Worm (Caenorhabditis elegans) whole organism, L1 larva: ENCODE measurements around the gene srz-94.

ENCODE experiments used
- aly-2 ChIP-seq: fragments of 150-350 bp; optimal IDR thresholded peaks from 2 replicates; lab custom pipeline; 2014; ENCODE audit warnings: missing biosample characterization, missing genetic modification characterization
- ama-1 ChIP-seq: fragments of 150-350 bp; optimal IDR thresholded peaks from 2 replicates; lab custom pipeline; 2014
- ceh-82 ChIP-seq, 3 experiments: fragments of 150-350 bp in 1 of 3; sonication (generic microtip) in 2 of 3; optimal IDR thresholded peaks; 2 replicates each; lab custom pipeline; 2014 to 2017; ENCODE audit warnings: missing biosample characterization in 3 of 3, missing genetic modification characterization in 3 of 3
- egl-27 ChIP-seq, 2 experiments: fragments of 150-350 bp in 1 of 2; sonication (generic microtip); optimal IDR thresholded peaks; 3 replicates each; lab custom pipeline; 2017 to 2018; ENCODE audit warnings: missing biosample characterization in 2 of 2, missing genetic modification characterization in 2 of 2, missing genetic modification reagents in 2 of 2
- lsy-2 ChIP-seq, 2 experiments: fragments of 150-350 bp; optimal IDR thresholded peaks; 2 replicates each; lab custom pipeline; 2014; ENCODE audit warnings: missing biosample characterization in 2 of 2, missing genetic modification characterization in 2 of 2
- nhr-77 ChIP-seq: fragments of 150-350 bp; optimal IDR thresholded peaks from 2 replicates; lab custom pipeline; 2014; ENCODE audit warnings: missing biosample characterization, missing genetic modification characterization
- pag-3 ChIP-seq: sonication (generic microtip); optimal IDR thresholded peaks from 2 replicates; lab custom pipeline; 2017; ENCODE audit warnings: missing genetic modification characterization, mild to moderate bottlenecking, missing compliant biosample characterization, antibody characterized with exemption, borderline replicate concordance; ENCODE audit not compliant: insufficient read depth
- skn-1 ChIP-seq: fragments of 150-350 bp; optimal IDR thresholded peaks from 2 replicates; lab custom pipeline; 2014; ENCODE audit warnings: missing biosample characterization, missing genetic modification characterization
- unc-86 ChIP-seq: sonication (generic microtip); optimal IDR thresholded peaks from 2 replicates; lab custom pipeline; 2016; ENCODE audit warnings: missing genetic modification characterization, missing compliant biosample characterization
- zip-4 ChIP-seq: fragments of 200-800 bp; sonication (Bioruptor generic); optimal IDR thresholded peaks from 2 replicates; lab custom pipeline; 2018; ENCODE audit warnings: mild to moderate bottlenecking, missing genetic modification characterization, moderate library complexity, missing compliant biosample characterization

ce11 chrV:17014050-17014449 lies 21.7 kb downstream of the srz-94 start, which contains the start of gene clc-13:
- TF ChIP-seq ama-1 (no peak), ceh-82 (tag; optimal IDR thresholded peaks at IDR 0.05; lab: Kevin White, UChicago) (no peak), zip-4 (GFP tag; lab: Kevin White, UChicago) (no peak), unc-86 (tag; lab: Kevin White, UChicago) (no peak), skn-1 (tag; lab: Kevin White, UChicago) (no peak), aly-2 (tag; lab: Kevin White, UChicago) (no peak), egl-27 (tag; optimal IDR thresholded peaks at IDR 0.05; lab: Kevin White, UChicago) (no peak), nhr-77 (tag; lab: Kevin White, UChicago) (no peak), lsy-2 (tag; optimal IDR thresholded peaks at IDR 0.05; lab: Kevin White, UChicago) (no peak), pag-3 (tag; lab: Kevin White, UChicago) (no peak)
